Fruit fly (Drosophila melanogaster) whole organism, wandering third instar larva: ENCODE results near the gene CG1812.

Source experiments
- Abd-B ChIP-seq: fragments of >200 bp; optimal IDR thresholded peaks from 2 replicates; lab custom pipeline; 2017; ENCODE audit warnings: missing biosample characterization, missing genetic modification characterization
- CG32264 ChIP-seq: fragments of 200-800 bp; sonication (Bioruptor generic); optimal IDR thresholded peaks from 2 replicates; lab custom pipeline; 2016; ENCODE audit warnings: missing biosample characterization, missing genetic modification characterization
- CG9705 ChIP-seq: fragments of 200-800 bp; sonication (Bioruptor generic); optimal IDR thresholded peaks from 2 replicates; lab custom pipeline; 2018; ENCODE audit warnings: missing biosample characterization, mild to moderate bottlenecking, missing genetic modification characterization
- CrebA ChIP-seq: fragments of 200-800 bp; sonication (Bioruptor generic); optimal IDR thresholded peaks from 2 replicates; lab custom pipeline; 2016; ENCODE audit warnings: missing biosample characterization, mild to moderate bottlenecking, missing genetic modification characterization, borderline replicate concordance
- Dfd ChIP-seq: fragments of >200 bp; optimal IDR thresholded peaks from 2 replicates; lab custom pipeline; 2017; ENCODE audit warnings: missing biosample characterization, missing genetic modification characterization
- Dif ChIP-seq: fragments of 200-275, 200-300 bp; sonication (Bioruptor generic); optimal IDR thresholded peaks from 2 replicates; lab custom pipeline; 2018; ENCODE audit warnings: missing biosample characterization, missing genetic modification characterization; ENCODE audit not compliant: partially characterized antibody
- GATAd ChIP-seq: sonication (Bioruptor generic); optimal IDR thresholded peaks from 2 replicates; lab custom pipeline; 2016; ENCODE audit warnings: missing biosample characterization, missing genetic modification characterization
- HLH106 ChIP-seq: fragments of 200-800 bp; optimal IDR thresholded peaks from 3 replicates; lab custom pipeline; 2019; ENCODE audit warnings: missing biosample characterization, mild to moderate bottlenecking, missing genetic modification characterization, moderate library complexity
- Hnf4 ChIP-seq: fragments of 200-800 bp; sonication (Bioruptor generic); optimal IDR thresholded peaks from 2 replicates; lab custom pipeline; 2016; ENCODE audit warnings: missing biosample characterization, mild to moderate bottlenecking, missing genetic modification characterization
- Hr78 ChIP-seq: fragments of >200 bp; optimal IDR thresholded peaks from 2 replicates; lab custom pipeline; 2017; ENCODE audit warnings: missing biosample characterization, missing genetic modification characterization
- Hr83 ChIP-seq: fragments of 200-300 bp; sonication (Bioruptor generic); optimal IDR thresholded peaks from 2 replicates; lab custom pipeline; 2016; ENCODE audit warnings: missing biosample characterization, mild to moderate bottlenecking, missing genetic modification characterization, moderate library complexity; ENCODE audit not compliant: poor library complexity, severe bottlenecking
- Jra ChIP-seq: sonication (Bioruptor generic); optimal IDR thresholded peaks from 2 replicates; lab custom pipeline; 2016; ENCODE audit warnings: missing biosample characterization, missing genetic modification characterization
- Mio ChIP-seq: sonication (Bioruptor generic); optimal IDR thresholded peaks from 2 replicates; lab custom pipeline; 2016; ENCODE audit warnings: missing biosample characterization, missing genetic modification characterization
- Myc ChIP-seq: fragments of >200 bp; optimal IDR thresholded peaks from 2 replicates; lab custom pipeline; 2017
- N ChIP-seq: fragments of >200 bp; optimal IDR thresholded peaks from 2 replicates; lab custom pipeline; 2018; ENCODE audit warnings: missing biosample characterization, missing external identifiers, missing genetic modification characterization
- OdsH ChIP-seq: fragments of 200-800 bp; sonication (Bioruptor generic); optimal IDR thresholded peaks from 2 replicates; lab custom pipeline; 2016; ENCODE audit warnings: missing biosample characterization, mild to moderate bottlenecking, missing genetic modification characterization
- Rel ChIP-seq, 2 experiments: fragments of 200-800 bp; sonication (Bioruptor generic) in 1 of 2; optimal IDR thresholded peaks; 2 replicates in 1 of 2; 3 replicates in 1 of 2; lab custom pipeline; 2016 to 2019; ENCODE audit warnings: mild to moderate bottlenecking in 2 of 2, missing biosample characterization in 2 of 2, missing genetic modification characterization in 2 of 2, moderate library complexity in 1 of 2
- Sp1 ChIP-seq: fragments of 200-800 bp; sonication (Bioruptor generic); optimal IDR thresholded peaks from 3 replicates; lab custom pipeline; 2019; ENCODE audit warnings: missing biosample characterization, mild to moderate bottlenecking, missing genetic modification characterization, moderate library complexity
- Vsx2 ChIP-seq: fragments of 200-300, 225-300 bp; sonication (Bioruptor generic); optimal IDR thresholded peaks from 2 replicates; lab custom pipeline; 2018; ENCODE audit warnings: missing biosample characterization, missing genetic modification characterization; ENCODE audit not compliant: partially characterized antibody
- br ChIP-seq: fragments of 200-800 bp; sonication (Bioruptor generic); optimal IDR thresholded peaks from 2 replicates; lab custom pipeline; 2016; ENCODE audit warnings: missing biosample characterization, missing genetic modification characterization
- brk ChIP-seq: fragments of 200-800 bp; sonication (Bioruptor generic); optimal IDR thresholded peaks from 2 replicates; lab custom pipeline; 2016; ENCODE audit warnings: missing biosample characterization, mild to moderate bottlenecking, missing genetic modification characterization
- dl ChIP-seq, 2 experiments: fragments of 175-275, 200-275 bp in 1 of 2; fragments of 200-275 bp in 1 of 2; sonication (Bioruptor generic); optimal IDR thresholded peaks; lab custom pipeline; 2018; ENCODE audit warnings: mild to moderate bottlenecking in 2 of 2, missing biosample characterization in 2 of 2, missing genetic modification characterization in 2 of 2, moderate library complexity in 2 of 2; ENCODE audit not compliant: partially characterized antibody in 2 of 2, insufficient read depth in 1 of 2
- dmrt93B ChIP-seq: fragments of 200-800 bp; sonication (Bioruptor generic); optimal IDR thresholded peaks from 2 replicates; lab custom pipeline; 2018; ENCODE audit warnings: missing biosample characterization, mild to moderate bottlenecking, missing genetic modification characterization
- dsf ChIP-seq: sonication (Bioruptor generic); optimal IDR thresholded peaks from 2 replicates; lab custom pipeline; 2016; ENCODE audit warnings: missing biosample characterization, missing genetic modification characterization, borderline replicate concordance
- ey ChIP-seq: fragments of 200-800 bp; sonication (Bioruptor generic); optimal IDR thresholded peaks from 2 replicates; lab custom pipeline; 2016; ENCODE audit warnings: missing biosample characterization, missing genetic modification characterization
- foxo ChIP-seq, 2 experiments: fragments of 200-800 bp; sonication (Bioruptor generic); optimal IDR thresholded peaks; 2 replicates in 1 of 2; 3 replicates in 1 of 2; lab custom pipeline; 2016 to 2017; ENCODE audit warnings: missing biosample characterization in 2 of 2, missing genetic modification characterization in 2 of 2
- fru ChIP-seq: fragments of 200-800 bp; sonication (Bioruptor generic); optimal IDR thresholded peaks from 3 replicates; lab custom pipeline; 2016; ENCODE audit warnings: missing biosample characterization, mild to moderate bottlenecking, missing genetic modification characterization
- h ChIP-seq: fragments of 200-800 bp; sonication (Bioruptor generic); optimal IDR thresholded peaks from 3 replicates; lab custom pipeline; 2016; ENCODE audit warnings: missing biosample characterization, mild to moderate bottlenecking, missing genetic modification characterization
- jim ChIP-seq: fragments of 175-275, 200-325 bp; sonication (Bioruptor generic); optimal IDR thresholded peaks from 2 replicates; lab custom pipeline; 2016; ENCODE audit warnings: missing biosample characterization, mild to moderate bottlenecking, missing genetic modification characterization
- lola ChIP-seq: fragments of >200 bp; optimal IDR thresholded peaks from 2 replicates; lab custom pipeline; 2017; ENCODE audit warnings: missing biosample characterization, missing genetic modification characterization
- pan ChIP-seq: fragments of >200 bp; optimal IDR thresholded peaks from 2 replicates; lab custom pipeline; 2017
- psq ChIP-seq: fragments of 200-800 bp; sonication (Bioruptor generic); optimal IDR thresholded peaks from 3 replicates; lab custom pipeline; 2017; ENCODE audit warnings: missing biosample characterization, mild to moderate bottlenecking, missing genetic modification characterization, moderate library complexity
- rgr ChIP-seq: fragments of 200-800 bp; sonication (Bioruptor generic); optimal IDR thresholded peaks from 3 replicates; lab custom pipeline; 2016; ENCODE audit warnings: missing biosample characterization, mild to moderate bottlenecking, missing genetic modification characterization
- sage ChIP-seq: fragments of 200-800 bp; sonication (Bioruptor generic); optimal IDR thresholded peaks from 2 replicates; lab custom pipeline; 2016; ENCODE audit warnings: missing biosample characterization, mild to moderate bottlenecking, missing genetic modification characterization
- sv ChIP-seq: fragments of 200-800 bp; sonication (Bioruptor generic); optimal IDR thresholded peaks from 3 replicates; lab custom pipeline; 2016; ENCODE audit warnings: missing biosample characterization, missing genetic modification characterization
- tai ChIP-seq: sonication (Bioruptor generic); optimal IDR thresholded peaks from 2 replicates; lab custom pipeline; 2016; ENCODE audit warnings: missing biosample characterization, missing genetic modification characterization
- usp ChIP-seq: fragments of >200 bp; optimal IDR thresholded peaks from 2 replicates; lab custom pipeline; 2017; ENCODE audit warnings: missing biosample characterization, missing genetic modification characterization
- woc ChIP-seq: sonication (Bioruptor generic); optimal IDR thresholded peaks from 2 replicates; lab custom pipeline; 2016; ENCODE audit warnings: missing biosample characterization, mild to moderate bottlenecking, missing genetic modification characterization

The CG1812 gene

DNA sequence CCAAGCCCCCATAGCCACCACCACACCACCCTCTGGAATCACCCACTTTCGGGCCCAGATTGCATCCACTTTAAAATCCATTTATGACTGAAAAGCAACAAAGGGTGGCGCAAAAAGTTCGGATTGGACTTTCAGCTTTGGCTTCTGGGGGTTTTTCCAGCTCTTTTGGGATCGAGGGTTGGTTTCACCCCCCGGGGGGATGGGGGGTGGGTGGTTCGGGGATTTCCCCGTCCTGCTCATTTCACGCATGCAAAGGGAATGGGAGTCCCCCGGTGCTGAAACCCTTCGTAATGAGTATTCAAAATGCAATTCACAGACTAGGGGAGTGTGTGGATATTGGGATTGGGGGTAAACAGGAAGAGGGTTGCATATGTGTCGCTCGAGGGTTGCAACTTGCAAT, 11.5 kb upstream of the CG1812 start:
- no peak for TF ChIP-seq Mio (GFP tag; lab: Kevin White, UChicago)
- TF ChIP-seq foxo (GFP tag; optimal IDR thresholded peaks at IDR 0.05; lab: Kevin White, UChicago): no peak
- TF ChIP-seq Vsx2 (GFP tag; lab: Kevin White, UChicago): no peak
- no peak for TF ChIP-seq Rel (GFP tag; optimal IDR thresholded peaks at IDR 0.05; lab: Kevin White, UChicago)
- peak; percentile 86 for TF ChIP-seq Rel (tag; optimal IDR thresholded peaks at IDR 0.05; lab: Kevin White, UChicago)
- TF ChIP-seq dsf: no peak
- peak; percentile 96 for TF ChIP-seq Dfd (GFP tag; lab: Kevin White, UChicago)

dm6 chrX:20501040-20501609, 10.2 kb upstream of the CG1812 start:
- TF ChIP-seq Hr83 (GFP tag; lab: Kevin White, UChicago): peak; percentile 33
- TF ChIP-seq fru (GFP tag; lab: Kevin White, UChicago): peak; percentile 98
- TF ChIP-seq brk (GFP tag; lab: Kevin White, UChicago): peak; percentile 91
- no peak for TF ChIP-seq usp (GFP tag; lab: Kevin White, UChicago)
- peak; percentile 96 for TF ChIP-seq br (GFP tag; lab: Kevin White, UChicago)
- peak; percentile 92 for TF ChIP-seq OdsH (GFP tag; lab: Kevin White, UChicago)
- TF ChIP-seq ey (GFP tag; lab: Kevin White, UChicago): peak; percentile 96
- peak; percentile 37 for TF ChIP-seq jim (GFP tag; lab: Kevin White, UChicago)
- no peak for TF ChIP-seq Hr78 (GFP tag; lab: Kevin White, UChicago)
- peak; percentile 65 for TF ChIP-seq dmrt93B (GFP tag; lab: Kevin White, UChicago)
- TF ChIP-seq N (GFP tag; lab: Kevin White, UChicago): no peak
- no peak for TF ChIP-seq Abd-B (GFP tag; lab: Kevin White, UChicago)
- peak; percentile 90 for TF ChIP-seq CG32264
- TF ChIP-seq psq: peak; percentile 98
- no peak for TF ChIP-seq Dif (GFP tag; lab: Kevin White, UChicago)
- TF ChIP-seq CG9705 (GFP tag; lab: Kevin White, UChicago): peak; percentile 74
- TF ChIP-seq rgr (GFP tag; lab: Kevin White, UChicago): peak; percentile 96
- peak; percentile 66 for TF ChIP-seq CrebA
- TF ChIP-seq Mio (GFP tag; lab: Kevin White, UChicago): peak; percentile 70
- TF ChIP-seq sv (GFP tag; lab: Kevin White, UChicago): no peak
- TF ChIP-seq sage (GFP tag; lab: Kevin White, UChicago): peak; percentile 48
- no peak for TF ChIP-seq Myc (lab: Kevin White, UChicago)
- TF ChIP-seq GATAd (GFP tag; lab: Kevin White, UChicago): peak; percentile 50
- TF ChIP-seq pan: no peak
- TF ChIP-seq woc: peak; percentile 95
- TF ChIP-seq Vsx2 (GFP tag; lab: Kevin White, UChicago): no peak
- peak; percentile 93 for TF ChIP-seq Jra (GFP tag; lab: Kevin White, UChicago)
- TF ChIP-seq lola (GFP tag; lab: Kevin White, UChicago): no peak
- TF ChIP-seq tai: peak; percentile 87
- peak; percentile 95 for TF ChIP-seq Sp1 (GFP tag; lab: Kevin White, UChicago)
- TF ChIP-seq foxo (GFP tag; optimal IDR thresholded peaks at IDR 0.05; lab: Kevin White, UChicago): peak; percentile 87 to 96
- TF ChIP-seq h: peak; percentile 88
- no peak for TF ChIP-seq dl (GFP tag; optimal IDR thresholded peaks at IDR 0.05; lab: Kevin White, UChicago; ENCODE audit: insufficient read depth in 1 of 2, partially characterized antibody in 2 of 2)
- peak; percentile 98 for TF ChIP-seq HLH106 (tag; lab: Kevin White, UChicago)
- no peak for TF ChIP-seq Dfd (GFP tag; lab: Kevin White, UChicago)
- TF ChIP-seq Rel (GFP tag; optimal IDR thresholded peaks at IDR 0.05; lab: Kevin White, UChicago): peak; percentile 80
- TF ChIP-seq Rel (tag; optimal IDR thresholded peaks at IDR 0.05; lab: Kevin White, UChicago): peak; percentile 77
- peak; percentile 89 for TF ChIP-seq dsf
- TF ChIP-seq Hnf4 (GFP tag; lab: Kevin White, UChicago): peak; percentile 95
